Worm (Caenorhabditis elegans) whole organism, young adult: ENCODE data around the gene C34H4.2.

Experiments used
- B0336.3 ChIP-seq: fragments of 200-800 bp; sonication (Bioruptor generic); IDR thresholded peaks from 2 replicates; pipeline ENCODE4 v1.3.6; 2022; ENCODE audit warnings: missing genetic modification characterization, missing compliant biosample characterization
- F22D6.2 ChIP-seq: sonication (generic microtip); optimal IDR thresholded peaks from 2 replicates; lab custom pipeline; 2016; ENCODE audit warnings: mild to moderate bottlenecking, missing genetic modification characterization, missing compliant biosample characterization
- F49E8.2 ChIP-seq: sonication (generic microtip); optimal IDR thresholded peaks from 3 replicates; lab custom pipeline; 2017; ENCODE audit warnings: missing genetic modification characterization, mild to moderate bottlenecking, missing compliant biosample characterization, antibody characterized with exemption, moderate library complexity; ENCODE audit not compliant: insufficient read depth
- F57C9.4 ChIP-seq: sonication (generic microtip); optimal IDR thresholded peaks from 2 replicates; lab custom pipeline; 2017; ENCODE audit warnings: mild to moderate bottlenecking, missing genetic modification characterization, missing compliant biosample characterization
- K12H6.12 ChIP-seq: fragments of 200-800 bp; sonication (Bioruptor generic); optimal IDR thresholded peaks from 2 replicates; lab custom pipeline; 2018; ENCODE audit warnings: mild to moderate bottlenecking, missing genetic modification characterization, missing compliant biosample characterization
- T26A5.8 ChIP-seq: sonication (generic microtip); optimal IDR thresholded peaks from 2 replicates; lab custom pipeline; 2016; ENCODE audit warnings: missing genetic modification characterization, missing compliant biosample characterization
- ZK185.1 ChIP-seq: sonication (generic microtip); optimal IDR thresholded peaks from 2 replicates; lab custom pipeline; 2016; ENCODE audit warnings: mild to moderate bottlenecking, missing genetic modification characterization, missing compliant biosample characterization; ENCODE audit not compliant: poor library complexity, severe bottlenecking
- aptf-3 ChIP-seq: fragments of 200-800 bp; sonication (Bioruptor generic); IDR thresholded peaks from 2 replicates; pipeline ENCODE4 v1.3.6; 2022; ENCODE audit warnings: missing genetic modification characterization, missing compliant biosample characterization
- atf-7 ChIP-seq: sonication (generic microtip); optimal IDR thresholded peaks from 2 replicates; lab custom pipeline; 2017; ENCODE audit warnings: mild to moderate bottlenecking, missing genetic modification characterization, missing compliant biosample characterization
- athp-1 ChIP-seq: sonication (generic microtip); optimal IDR thresholded peaks from 2 replicates; lab custom pipeline; 2017; ENCODE audit warnings: mild to moderate bottlenecking, missing genetic modification characterization, missing compliant biosample characterization
- bed-1 ChIP-seq: fragments of 200-800 bp; sonication (Bioruptor generic); IDR thresholded peaks from 2 replicates; pipeline ENCODE4 v1.3.6; 2022; ENCODE audit warnings: missing genetic modification reagents, missing genetic modification characterization, missing compliant biosample characterization
- ccch-3 ChIP-seq: fragments of 200-800 bp; sonication (Bioruptor generic); optimal IDR thresholded peaks from 2 replicates; lab custom pipeline; 2018; ENCODE audit warnings: mild to moderate bottlenecking, missing genetic modification characterization, missing compliant biosample characterization
- ceh-27 ChIP-seq: fragments of 200-800 bp; sonication (Bioruptor generic); optimal IDR thresholded peaks from 2 replicates; lab custom pipeline; 2018; ENCODE audit warnings: mild to moderate bottlenecking, missing genetic modification characterization, moderate library complexity, missing compliant biosample characterization
- ceh-40 ChIP-seq: fragments of 200-800 bp; sonication (Bioruptor generic); IDR thresholded peaks from 2 replicates; pipeline ENCODE4 v1.3.6; 2022; ENCODE audit warnings: missing genetic modification characterization, missing compliant biosample characterization
- ceh-79 ChIP-seq: sonication (generic microtip); optimal IDR thresholded peaks from 2 replicates; lab custom pipeline; 2017; ENCODE audit warnings: mild to moderate bottlenecking, missing genetic modification characterization, missing compliant biosample characterization
- ceh-91 ChIP-seq: fragments of 200-800 bp; sonication (Bioruptor generic); IDR thresholded peaks from 2 replicates; pipeline ENCODE4 v1.3.6; 2022; ENCODE audit warnings: missing genetic modification reagents, missing genetic modification characterization, missing compliant biosample characterization
- die-1 ChIP-seq: sonication (generic microtip); optimal IDR thresholded peaks from 2 replicates; lab custom pipeline; 2016; ENCODE audit warnings: missing genotype, mild to moderate bottlenecking, missing genetic modification characterization, missing compliant biosample characterization
- dpl-1 ChIP-seq: fragments of 150-350 bp; optimal IDR thresholded peaks from 2 replicates; lab custom pipeline; 2014; ENCODE audit warnings: missing biosample characterization, missing genetic modification reagents, missing genetic modification characterization
- egl-18 ChIP-seq: fragments of 200-800 bp; sonication (Bioruptor generic); IDR thresholded peaks from 2 replicates; pipeline ENCODE4 v1.3.6; 2022; ENCODE audit warnings: missing genetic modification reagents, missing genetic modification characterization, missing compliant biosample characterization
- egl-44 ChIP-seq: fragments of 200-800 bp; sonication (Bioruptor generic); IDR thresholded peaks from 2 replicates; pipeline ENCODE4 v1.3.6; 2022; ENCODE audit warnings: missing genetic modification reagents, missing genetic modification characterization, missing compliant biosample characterization
- egrh-3 ChIP-seq: fragments of 200-800 bp; sonication (Bioruptor generic); IDR thresholded peaks from 2 replicates; pipeline ENCODE4 v1.3.6; 2022; ENCODE audit warnings: missing genetic modification reagents, missing genetic modification characterization, missing compliant biosample characterization
- hlh-26 ChIP-seq: fragments of 200-800 bp; sonication (Bioruptor generic); conservative IDR thresholded peaks from 2 replicates; pipeline ENCODE4 v1.3.6; 2022; ENCODE audit warnings: missing genetic modification reagents, missing genetic modification characterization, missing compliant biosample characterization
- hmg-20 ChIP-seq: fragments of 200-800 bp; sonication (Bioruptor generic); IDR thresholded peaks from 2 replicates; pipeline ENCODE4 v1.3.6; 2022; ENCODE audit warnings: missing genetic modification reagents, missing genetic modification characterization, missing compliant biosample characterization
- let-526 ChIP-seq: fragments of 200-800 bp; sonication (Bioruptor generic); IDR thresholded peaks from 2 replicates; pipeline ENCODE4 v1.3.6; 2022; ENCODE audit warnings: missing genetic modification reagents, missing genetic modification characterization, missing compliant biosample characterization
- lin-40 ChIP-seq: sonication (generic microtip); optimal IDR thresholded peaks from 2 replicates; lab custom pipeline; 2016; ENCODE audit warnings: missing genetic modification characterization, mild to moderate bottlenecking, missing compliant biosample characterization, missing genotype, missing genetic modification reagents
- lsl-1 ChIP-seq: fragments of 200-800 bp; sonication (Bioruptor generic); optimal IDR thresholded peaks from 2 replicates; lab custom pipeline; 2018; ENCODE audit warnings: mild to moderate bottlenecking, missing genetic modification characterization, moderate library complexity, missing compliant biosample characterization
- madf-10 ChIP-seq: sonication (generic microtip); optimal IDR thresholded peaks from 2 replicates; lab custom pipeline; 2016; ENCODE audit warnings: mild to moderate bottlenecking, missing genetic modification characterization, missing compliant biosample characterization
- madf-6 ChIP-seq: fragments of 200-800 bp; sonication (Bioruptor generic); IDR thresholded peaks from 2 replicates; pipeline ENCODE4 v1.3.6; 2022; ENCODE audit warnings: missing genetic modification reagents, missing genetic modification characterization, missing compliant biosample characterization
- madf-8 ChIP-seq: fragments of 200-800 bp; sonication (Bioruptor generic); conservative IDR thresholded peaks from 2 replicates; pipeline ENCODE4 v1.3.6; 2022; ENCODE audit warnings: missing genetic modification reagents, missing genetic modification characterization, missing compliant biosample characterization
- mes-4 ChIP-seq: sonication (generic microtip); optimal IDR thresholded peaks from 2 replicates; lab custom pipeline; 2016; ENCODE audit warnings: missing genotype, missing genetic modification characterization, missing compliant biosample characterization
- mxl-1 ChIP-seq: sonication (generic microtip); optimal IDR thresholded peaks from 2 replicates; lab custom pipeline; 2016; ENCODE audit warnings: missing genetic modification characterization, missing compliant biosample characterization
- nfyb-1 ChIP-seq: fragments of 200-800 bp; sonication (Bioruptor generic); IDR thresholded peaks from 2 replicates; pipeline ENCODE4 v1.3.6; 2022; ENCODE audit warnings: missing genetic modification reagents, missing genetic modification characterization, missing compliant biosample characterization
- nhr-120 ChIP-seq: fragments of 200-800 bp; sonication (Bioruptor generic); IDR thresholded peaks from 2 replicates; pipeline ENCODE4 v1.3.6; 2022; ENCODE audit warnings: missing genetic modification characterization, missing compliant biosample characterization
- nhr-80 ChIP-seq: sonication (generic microtip); optimal IDR thresholded peaks from 2 replicates; lab custom pipeline; 2016; ENCODE audit warnings: missing genetic modification characterization, missing compliant biosample characterization
- xnd-1 ChIP-seq: sonication (generic microtip); optimal IDR thresholded peaks from 2 replicates; lab custom pipeline; 2016; ENCODE audit warnings: missing genotype, missing genetic modification reagents, missing genetic modification characterization, missing compliant biosample characterization
- zfh-2 ChIP-seq: fragments of 200-800 bp; sonication (Bioruptor generic); conservative IDR thresholded peaks from 2 replicates; pipeline ENCODE4 v1.3.6; 2022; ENCODE audit warnings: missing genetic modification reagents, missing genetic modification characterization, missing compliant biosample characterization
- ztf-25 ChIP-seq: fragments of 200-800 bp; sonication (Bioruptor generic); IDR thresholded peaks from 2 replicates; pipeline ENCODE4 v1.3.6; 2022; ENCODE audit warnings: missing genetic modification reagents, missing genetic modification characterization, missing compliant biosample characterization

C34H4.2 gene

DNA sequence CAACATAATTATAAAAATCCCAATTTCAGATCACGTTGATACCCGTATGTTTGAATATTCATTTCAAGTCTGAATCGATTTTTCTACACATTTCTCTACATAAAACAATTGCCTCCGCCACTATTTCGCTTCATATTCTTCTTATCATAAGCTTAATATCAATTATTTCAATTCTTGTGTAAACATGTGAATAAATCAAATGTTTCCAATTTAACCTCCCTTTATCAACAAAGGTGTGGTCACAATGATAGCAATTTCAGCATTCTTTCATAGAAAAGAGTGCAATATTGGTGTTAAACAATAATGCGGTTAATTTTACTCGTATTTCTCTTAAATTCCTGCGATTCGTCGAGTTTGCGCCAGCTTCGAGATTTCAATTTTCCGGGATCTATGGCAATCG lies 6.4 kb downstream of the C34H4.2 start, which contains the start of gene Y41D4B.17:
TSS of gene Y41D4B.17 (plus strand) at position 174 of the 400 bp plus-strand sequence.
- TF ChIP-seq B0336.3 (GFP tag; lab: Robert Waterston, UW) (no peak), F49E8.2 (no peak), F57C9.4 (tag; lab: Kevin White, UChicago) (no peak), ztf-25 (GFP tag; lab: Robert Waterston, UW) (no peak), nhr-80 (tag; lab: Kevin White, UChicago) (peak; percentile 24), egl-18 (GFP tag; lab: Robert Waterston, UW) (no peak), madf-8 (no peak)
- TF ChIP-seq, all 124 proteins: peak for 1

DNA sequence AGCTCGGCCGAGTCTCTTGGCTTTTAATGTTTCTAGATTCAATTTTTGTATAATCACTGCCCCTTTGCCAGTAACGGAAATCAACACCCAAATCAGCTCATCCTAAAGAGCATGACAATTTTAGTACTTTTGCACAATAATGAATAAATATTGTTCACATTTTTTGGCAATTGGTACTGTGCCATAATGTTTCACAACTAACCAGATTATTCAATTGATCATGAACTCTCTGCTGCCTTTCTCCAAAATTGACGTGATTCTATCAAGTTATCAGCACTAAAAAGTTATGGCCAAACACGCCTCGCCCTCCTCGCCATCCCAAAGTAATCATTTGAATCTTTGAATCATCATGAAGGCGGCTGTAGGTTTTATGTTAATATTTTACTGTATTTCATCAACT lies 8.3 kb downstream of the C34H4.2 start, which contains the start of gene hpo-6:
TSS of gene hpo-6 (plus strand) at position 301 of the 400 bp plus-strand sequence.
- TF ChIP-seq nhr-80 (tag; lab: Kevin White, UChicago), result no peak
- TF ChIP-seq F57C9.4 (tag; lab: Kevin White, UChicago), result no peak
- TF ChIP-seq ZK185.1 (tag; lab: Kevin White, UChicago), result no peak
- TF ChIP-seq athp-1 (tag; lab: Kevin White, UChicago), result no peak
- TF ChIP-seq ccch-3 (GFP tag; lab: Kevin White, UChicago), result no peak
- no peak for TF ChIP-seq ceh-40 (GFP tag; lab: Robert Waterston, UW)

DNA sequence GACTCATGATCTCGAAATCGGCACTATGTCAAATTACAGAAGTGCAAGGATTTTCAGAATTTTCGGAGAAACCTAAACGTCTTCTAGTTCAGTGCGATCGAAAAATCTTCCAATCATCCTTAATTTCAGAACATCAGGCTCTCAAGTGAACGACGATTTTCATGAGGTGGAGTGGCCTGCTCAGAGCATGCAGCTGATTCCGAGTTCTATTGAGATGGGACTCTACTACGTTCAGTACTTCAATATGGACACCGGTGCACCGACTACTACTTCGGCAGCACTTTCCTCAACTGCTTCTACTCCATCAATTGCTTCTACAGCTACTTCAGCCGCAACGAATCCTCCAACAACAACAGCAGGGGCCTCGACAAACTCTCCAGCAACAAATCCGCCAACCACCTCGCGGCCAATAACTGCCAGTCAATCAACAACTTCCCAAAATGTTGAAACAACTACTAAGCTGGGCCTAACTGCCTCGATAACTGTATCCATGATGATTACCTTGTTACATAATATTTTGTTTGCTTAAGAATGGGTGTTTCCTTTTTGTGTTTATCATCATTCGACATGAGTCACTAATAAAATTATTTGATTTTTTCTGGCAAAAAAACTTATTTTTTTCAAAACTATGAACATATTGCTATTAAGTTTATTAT lies 10.1 kb downstream of the C34H4.2 start, which contains the start of gene Y41D4B.15:
TSS of gene Y41D4B.15 (plus strand) at position 606 of the 656 bp plus-strand sequence.
- no peak for TF ChIP-seq F22D6.2 (tag; lab: Kevin White, UChicago)
- no peak for TF ChIP-seq xnd-1 (tag; lab: Kevin White, UChicago)
- no peak for TF ChIP-seq ceh-79 (tag; lab: Kevin White, UChicago)
- TF ChIP-seq T26A5.8, result no peak
- no peak for TF ChIP-seq madf-8
- no peak for TF ChIP-seq lsl-1
- no peak for TF ChIP-seq hlh-26 (GFP tag; lab: Robert Waterston, UW)
- TF ChIP-seq athp-1 (tag; lab: Kevin White, UChicago), result no peak
- TF ChIP-seq dpl-1 (GFP tag; lab: Kevin White, UChicago), result no peak
- no peak for TF ChIP-seq madf-10 (tag; lab: Kevin White, UChicago)
- no peak for TF ChIP-seq K12H6.12 (tag; lab: Kevin White, UChicago)
- TF ChIP-seq nhr-120 (GFP tag; lab: Robert Waterston, UW), result no peak
- no peak for TF ChIP-seq mes-4
- no peak for TF ChIP-seq bed-1 (GFP tag; lab: Robert Waterston, UW)
- no peak for TF ChIP-seq aptf-3
- no peak for TF ChIP-seq ceh-91 (GFP tag; lab: Robert Waterston, UW)

DNA sequence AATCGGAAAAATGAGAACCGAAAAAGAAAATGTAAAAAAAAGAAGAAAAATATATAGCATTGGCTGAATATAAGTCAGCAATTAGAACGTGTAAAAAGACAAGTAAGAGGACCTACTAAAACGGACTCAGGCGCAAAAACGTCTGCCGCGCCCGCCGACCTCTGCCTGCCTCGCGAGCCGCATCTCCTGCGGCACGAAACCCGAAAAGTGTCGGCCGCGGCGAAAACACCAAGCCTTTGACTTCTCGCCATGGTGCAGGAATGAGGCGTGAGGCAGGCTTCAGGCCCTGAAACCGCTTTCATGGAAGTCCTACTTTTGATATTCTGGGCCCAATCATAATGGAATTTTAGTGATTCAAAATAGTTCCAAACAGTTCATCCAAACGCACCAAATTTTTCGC lies 12.2 kb downstream of the C34H4.2 start:
- TF ChIP-seq zfh-2 (GFP tag; lab: Robert Waterston, UW) (peak; percentile 86), ZK185.1 (tag; lab: Kevin White, UChicago) (no peak), egl-44 (GFP tag; lab: Robert Waterston, UW) (no peak), ceh-27 (GFP tag; lab: Kevin White, UChicago) (no peak), hmg-20 (GFP tag; lab: Robert Waterston, UW) (no peak), egrh-3 (peak; percentile 72; the same call in 1 of the 2 replicates)

DNA sequence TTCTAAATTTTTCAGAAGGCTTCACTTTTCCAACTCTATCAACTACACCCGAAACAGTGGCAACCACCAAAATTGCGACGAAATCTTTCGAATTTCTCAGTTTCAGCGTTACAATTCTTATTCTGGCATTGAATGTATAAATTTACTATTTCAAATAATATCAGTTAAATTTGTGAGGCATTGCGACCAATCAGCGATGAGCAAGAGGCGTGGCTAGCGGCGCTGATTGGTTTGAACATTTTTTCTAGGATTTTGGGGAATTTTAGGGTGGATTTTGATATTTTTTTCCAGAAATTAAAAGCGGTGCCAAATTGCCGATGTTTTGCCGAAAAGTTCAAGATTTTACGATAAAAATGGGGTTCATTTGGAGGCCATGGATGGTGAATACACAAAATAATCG lies 14.0 kb downstream of the C34H4.2 start:
- TF ChIP-seq ZK185.1 (tag; lab: Kevin White, UChicago), result no peak
- no peak for TF ChIP-seq lsl-1
- TF ChIP-seq madf-6, result peak; percentile 27; the same call in 1 of the 2 replicates
- no peak for TF ChIP-seq die-1 (tag; lab: Kevin White, UChicago)
- TF ChIP-seq xnd-1 (tag; lab: Kevin White, UChicago), result no peak
- no peak for TF ChIP-seq atf-7
- no peak for TF ChIP-seq let-526 (GFP tag; lab: Robert Waterston, UW)
- no peak for TF ChIP-seq lin-40 (tag; lab: Kevin White, UChicago)
- peak; percentile 92 for TF ChIP-seq nfyb-1 (GFP tag; lab: Robert Waterston, UW)
- TF ChIP-seq mxl-1 (tag; lab: Kevin White, UChicago), result no peak
